Fruit fly (Drosophila melanogaster) whole organism, wandering third instar larva: ENCODE results near the gene Ctr1B.

ENCODE experiments used
- Hr78 ChIP-seq: fragments of >200 bp; optimal IDR thresholded peaks from 2 replicates; lab custom pipeline; 2017; ENCODE audit warnings: missing biosample characterization, missing genetic modification characterization
- Hr83 ChIP-seq: fragments of 200-300 bp; sonication (Bioruptor generic); optimal IDR thresholded peaks from 2 replicates; lab custom pipeline; 2016; ENCODE audit warnings: missing biosample characterization, mild to moderate bottlenecking, missing genetic modification characterization, moderate library complexity; ENCODE audit not compliant: poor library complexity, severe bottlenecking
- Mio ChIP-seq: sonication (Bioruptor generic); optimal IDR thresholded peaks from 2 replicates; lab custom pipeline; 2016; ENCODE audit warnings: missing biosample characterization, missing genetic modification characterization
- Rel ChIP-seq, 2 experiments: fragments of 200-800 bp; sonication (Bioruptor generic) in 1 of 2; optimal IDR thresholded peaks; 2 replicates in 1 of 2; 3 replicates in 1 of 2; lab custom pipeline; 2016 to 2019; ENCODE audit warnings: mild to moderate bottlenecking in 2 of 2, missing biosample characterization in 2 of 2, missing genetic modification characterization in 2 of 2, moderate library complexity in 1 of 2
- Sp1 ChIP-seq: fragments of 200-800 bp; sonication (Bioruptor generic); optimal IDR thresholded peaks from 3 replicates; lab custom pipeline; 2019; ENCODE audit warnings: missing biosample characterization, mild to moderate bottlenecking, missing genetic modification characterization, moderate library complexity
- brk ChIP-seq: fragments of 200-800 bp; sonication (Bioruptor generic); optimal IDR thresholded peaks from 2 replicates; lab custom pipeline; 2016; ENCODE audit warnings: missing biosample characterization, mild to moderate bottlenecking, missing genetic modification characterization
- fru ChIP-seq: fragments of 200-800 bp; sonication (Bioruptor generic); optimal IDR thresholded peaks from 3 replicates; lab custom pipeline; 2016; ENCODE audit warnings: missing biosample characterization, mild to moderate bottlenecking, missing genetic modification characterization
- psq ChIP-seq: fragments of 200-800 bp; sonication (Bioruptor generic); optimal IDR thresholded peaks from 3 replicates; lab custom pipeline; 2017; ENCODE audit warnings: missing biosample characterization, mild to moderate bottlenecking, missing genetic modification characterization, moderate library complexity
- sage ChIP-seq: fragments of 200-800 bp; sonication (Bioruptor generic); optimal IDR thresholded peaks from 2 replicates; lab custom pipeline; 2016; ENCODE audit warnings: missing biosample characterization, mild to moderate bottlenecking, missing genetic modification characterization
- usp ChIP-seq: fragments of >200 bp; optimal IDR thresholded peaks from 2 replicates; lab custom pipeline; 2017; ENCODE audit warnings: missing biosample characterization, missing genetic modification characterization
- woc ChIP-seq: sonication (Bioruptor generic); optimal IDR thresholded peaks from 2 replicates; lab custom pipeline; 2016; ENCODE audit warnings: missing biosample characterization, mild to moderate bottlenecking, missing genetic modification characterization

- no peak for TF ChIP-seq brk (GFP tag; lab: Kevin White, UChicago)
- TF ChIP-seq fru (GFP tag; lab: Kevin White, UChicago), result no peak
- no peak for TF ChIP-seq Mio (GFP tag; lab: Kevin White, UChicago)
- TF ChIP-seq usp, result no peak
- TF ChIP-seq Sp1, result no peak
- no peak for TF ChIP-seq sage
- TF ChIP-seq Hr83 (GFP tag; lab: Kevin White, UChicago), result no peak
- no peak for TF ChIP-seq Rel (GFP tag; optimal IDR thresholded peaks at IDR 0.05; lab: Kevin White, UChicago)
- TF ChIP-seq Rel (tag; optimal IDR thresholded peaks at IDR 0.05; lab: Kevin White, UChicago), result no peak
- no peak for TF ChIP-seq psq (GFP tag; lab: Kevin White, UChicago)
- TF ChIP-seq Hr78 (GFP tag; lab: Kevin White, UChicago), result no peak
- TF ChIP-seq woc (GFP tag; lab: Kevin White, UChicago), result no peak
Measured at dm6 chr3R:8326884-8327283, 9.5 kb downstream of the Ctr1B start.
